Comparison of ENCODE assay signal across 1 fruit fly cellular context in genomic region chr3L:9054822-9055407, dm6.
TF ChIP-seq lines count a peak whose summit lies in the region.

No protein-coding gene starts in this region.

TF ChIP-seq in whole organism, embryonic, 481 proteins besides CTCF, POLR2A, EP300 and RAD21 (continued from another document):
- TF ChIP-seq vnd (GFP tag; IDR thresholded peaks at IDR 0.05; lab: Robert Waterston, UW; ENCODE audit: partially characterized antibody) (0 out of 3 replicates have a peak, but pooled peaks have one; percentile 33), Asciz (GFP tag; optimal IDR thresholded peaks at IDR 0.05; lab: Kevin White, UChicago) (no peak), ci (GFP tag; IDR thresholded peaks at IDR 0.05; lab: Robert Waterston, UW) (0 out of 3 replicates have a peak, but pooled peaks have one; percentile 32), tio (GFP tag; optimal IDR thresholded peaks at IDR 0.05; lab: Kevin White, UChicago) (no peak), Opbp (GFP tag; IDR thresholded peaks at IDR 0.05; lab: Robert Waterston, UW; ENCODE audit: partially characterized antibody) (0 out of 3 replicates have a peak, but pooled peaks have one; percentile 41), Fer2 (tag; optimal IDR thresholded peaks at IDR 0.05; lab: Kevin White, UChicago) (no peak), gcm2 (GFP tag; optimal IDR thresholded peaks at IDR 0.05; lab: Kevin White, UChicago) (no peak), caup (GFP tag; optimal IDR thresholded peaks at IDR 0.05; lab: Kevin White, UChicago; ENCODE audit: severe bottlenecking) (no peak), schlank (tag; optimal IDR thresholded peaks at IDR 0.05; lab: Kevin White, UChicago) (no peak), CG30431 (GFP tag; optimal IDR thresholded peaks at IDR 0.05; lab: Kevin White, UChicago) (no peak), Camta (GFP tag; optimal IDR thresholded peaks at IDR 0.05; lab: Kevin White, UChicago) (no peak), CG17568 (GFP tag; optimal IDR thresholded peaks at IDR 0.05; lab: Kevin White, UChicago) (no peak), CkIIα-i1 (GFP tag; IDR thresholded peaks at IDR 0.05; lab: Robert Waterston, UW) (no peak), Bgb (GFP tag; IDR thresholded peaks at IDR 0.05; lab: Robert Waterston, UW; ENCODE audit: partially characterized antibody) (peak; percentile 73), Med (GFP tag; lab: Kevin White, UChicago) (peak; percentile 59), knrl (GFP tag; IDR thresholded peaks at IDR 0.05; lab: Robert Waterston, UW; ENCODE audit: partially characterized antibody) (peak; percentile 63)
